Fruit fly (Drosophila melanogaster) whole organism, pupa: ENCODE data around the gene CG43321.

ENCODE experiments used
- CG13204 ChIP-seq: fragments of 200-800 bp; sonication (Bioruptor generic); optimal IDR thresholded peaks from 2 replicates; lab custom pipeline; 2018; ENCODE audit warnings: missing biosample characterization, mild to moderate bottlenecking, missing genetic modification characterization, moderate library complexity
- CG15710 ChIP-seq: fragments of 200-800 bp; sonication (Bioruptor generic); optimal IDR thresholded peaks from 2 replicates; lab custom pipeline; 2018; ENCODE audit warnings: missing biosample characterization, mild to moderate bottlenecking, missing genetic modification characterization, moderate library complexity
- CG17806 ChIP-seq: fragments of 200-800 bp; sonication (Bioruptor generic); optimal IDR thresholded peaks from 2 replicates; lab custom pipeline; 2018; ENCODE audit warnings: missing biosample characterization, mild to moderate bottlenecking, missing genetic modification characterization, moderate library complexity
- CG32121 ChIP-seq: fragments of 200-800 bp; sonication (Bioruptor generic); IDR thresholded peaks from 2 replicates; pipeline ENCODE4 v1.3.6; 2022; ENCODE audit warnings: missing biosample characterization, missing genetic modification characterization
- CG34367 ChIP-seq: fragments of 200-800 bp; sonication (Bioruptor generic); optimal IDR thresholded peaks from 2 replicates; lab custom pipeline; 2018; ENCODE audit warnings: missing biosample characterization, mild to moderate bottlenecking, missing genetic modification characterization
- D1 ChIP-seq: fragments of 200-800 bp; sonication (Bioruptor generic); optimal IDR thresholded peaks from 2 replicates; lab custom pipeline; 2018; ENCODE audit warnings: missing biosample characterization, mild to moderate bottlenecking, missing genetic modification characterization, moderate library complexity
- EcR ChIP-seq: fragments of 200-800 bp; sonication (Bioruptor generic); optimal IDR thresholded peaks from 3 replicates; lab custom pipeline; 2019; ENCODE audit warnings: missing biosample characterization, missing genetic modification characterization, mild to moderate bottlenecking, moderate library complexity, missing genetic modification reagents
- Pif1A ChIP-seq: fragments of 200-800 bp; sonication (Bioruptor generic); optimal IDR thresholded peaks from 3 replicates; lab custom pipeline; 2016; ENCODE audit warnings: missing biosample characterization, missing genetic modification characterization
- Snoo ChIP-seq: fragments of 200-800 bp; sonication (Bioruptor generic); optimal IDR thresholded peaks from 3 replicates; lab custom pipeline; 2017; ENCODE audit warnings: missing biosample characterization, mild to moderate bottlenecking, missing genetic modification characterization, inconsistent platforms
- gl ChIP-seq: fragments of 200-800 bp; sonication (Bioruptor generic); optimal IDR thresholded peaks from 2 replicates; lab custom pipeline; 2018; ENCODE audit warnings: missing biosample characterization, mild to moderate bottlenecking, missing genetic modification characterization

- TF ChIP-seq gl, result peak; percentile 80
- TF ChIP-seq CG34367 (tag; lab: Kevin White, UChicago), result peak; percentile 52
- peak; percentile 27 for TF ChIP-seq CG15710 (tag; lab: Kevin White, UChicago)
- no peak for TF ChIP-seq CG13204 (GFP tag; lab: Kevin White, UChicago)
- TF ChIP-seq D1, result peak; percentile 57
- peak; percentile 65 for TF ChIP-seq Pif1A (GFP tag; lab: Kevin White, UChicago)
- no peak for TF ChIP-seq EcR (GFP tag; lab: Kevin White, UChicago)
- TF ChIP-seq CG17806 (tag; lab: Kevin White, UChicago), result peak; percentile 34
- TF ChIP-seq Snoo (tag; lab: Kevin White, UChicago), result no peak
- peak; percentile 74 for TF ChIP-seq CG32121
These were observed 21.1 kb downstream of the CG43321 start for dm6 chr2L:7033100-7033675.
